Worm (Caenorhabditis elegans) whole organism, L3 larva: ENCODE data around the gene C47E12.10.

Source experiments
- aly-2 ChIP-seq: fragments of 150-350 bp; optimal IDR thresholded peaks from 2 replicates; lab custom pipeline; 2014; ENCODE audit warnings: missing biosample characterization, missing genetic modification characterization
- ceh-16 ChIP-seq: sonication (generic microtip); optimal IDR thresholded peaks from 2 replicates; lab custom pipeline; 2017; ENCODE audit warnings: missing biosample characterization, missing genetic modification characterization
- daf-12 ChIP-seq: fragments of 150-350 bp; optimal IDR thresholded peaks from 2 replicates; lab custom pipeline; 2014; ENCODE audit warnings: missing biosample characterization, missing genetic modification reagents, missing genetic modification characterization
- egl-27 ChIP-seq: sonication (generic microtip); optimal IDR thresholded peaks from 4 replicates; lab custom pipeline; 2017; ENCODE audit warnings: missing biosample characterization, missing genetic modification reagents, missing genetic modification characterization
- hmg-11 ChIP-seq: sonication (generic microtip); optimal IDR thresholded peaks from 2 replicates; lab custom pipeline; 2016; ENCODE audit warnings: missing genetic modification characterization, missing compliant biosample characterization
- nhr-11 ChIP-seq: fragments of 150-350 bp; optimal IDR thresholded peaks from 2 replicates; lab custom pipeline; 2014; ENCODE audit warnings: missing biosample characterization, missing genetic modification characterization
- pha-4 ChIP-seq: fragments of 150-350 bp; optimal IDR thresholded peaks from 2 replicates; lab custom pipeline; 2014; ENCODE audit warnings: missing biosample characterization, missing genetic modification reagents, missing genetic modification characterization
- pqm-1 ChIP-seq: fragments of 150-350 bp; optimal IDR thresholded peaks from 2 replicates; lab custom pipeline; 2017; ENCODE audit warnings: missing biosample characterization, missing genetic modification characterization, inconsistent platforms
- snpc-4 ChIP-seq: fragments of 150-350 bp; optimal IDR thresholded peaks from 2 replicates; lab custom pipeline; 2014; ENCODE audit warnings: missing biosample characterization, missing genetic modification characterization
- zag-1 ChIP-seq: fragments of 150-350 bp; optimal IDR thresholded peaks from 2 replicates; lab custom pipeline; 2014; ENCODE audit warnings: missing biosample characterization, missing genetic modification characterization

DNA sequence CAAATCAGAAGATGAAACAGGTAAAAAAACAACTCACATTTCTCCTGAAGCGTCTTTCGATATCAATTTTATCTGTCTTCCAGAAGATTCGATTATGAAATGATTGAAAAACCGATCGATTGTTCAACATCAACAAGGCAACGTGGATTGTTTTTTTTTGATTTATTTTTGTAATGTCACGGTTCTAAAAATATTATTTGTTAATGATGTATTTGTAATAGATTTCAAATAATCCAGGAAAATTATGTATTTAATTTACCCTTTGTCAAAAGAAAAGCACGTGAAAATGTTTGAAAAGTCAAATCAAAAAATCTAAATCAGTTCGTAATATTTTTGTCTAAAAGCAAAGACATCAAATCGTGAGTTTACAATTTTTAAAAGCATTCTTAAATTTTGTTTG is 3.5 kb upstream of the C47E12.10 start, which contains the start of the genes kin-5 and C47E12.11:
- TF ChIP-seq aly-2 (tag; lab: Kevin White, UChicago) (no peak), snpc-4 (tag; lab: Kevin White, UChicago) (no peak), hmg-11 (no peak), zag-1 (tag; lab: Kevin White, UChicago) (no peak), nhr-11 (tag; lab: Kevin White, UChicago) (no peak), pqm-1 (no peak), ceh-16 (tag; lab: Kevin White, UChicago) (no peak), egl-27 (tag; lab: Kevin White, UChicago) (no peak), pha-4 (tag; lab: Kevin White, UChicago) (no peak), daf-12 (no peak)
